Comparison of ENCODE assay signal across 4 fruit fly cellular contexts in genomic region chr3L:19444092-19444491, dm6.
TF ChIP-seq lines count a peak whose summit lies in the region.

No protein-coding gene starts in this region.

- TF ChIP-seq CTCF in whole organism, embryonic (GFP tag; optimal IDR thresholded peaks at IDR 0.05; lab: Kevin White, UChicago): no peak

TF ChIP-seq in whole organism, embryonic, 481 proteins besides CTCF, POLR2A, EP300 and RAD21 (continues in another document):
- TF ChIP-seq Doc3 (GFP tag; IDR thresholded peaks at IDR 0.05; lab: Robert Waterston, UW; ENCODE audit: partially characterized antibody) (no peak), Xrp1 (GFP tag; IDR thresholded peaks at IDR 0.05; lab: Robert Waterston, UW) (0 out of 2 replicates have a peak, but pooled peaks have one; percentile 33), dmrt11E (tag; optimal IDR thresholded peaks at IDR 0.05; lab: Kevin White, UChicago) (peak; percentile 6), CG6689 (GFP tag; IDR thresholded peaks at IDR 0.05; lab: Robert Waterston, UW) (0 out of 2 replicates have a peak, but pooled peaks have one; percentile 28), aop (GFP tag; IDR thresholded peaks at IDR 0.05; lab: Robert Waterston, UW) (no peak), CG11560 (tag; IDR thresholded peaks at IDR 0.05; lab: Robert Waterston, UW) (0 out of 3 replicates have a peak, but pooled peaks have one; percentile 17), unpg (GFP tag; optimal IDR thresholded peaks at IDR 0.05; lab: Kevin White, UChicago) (peak; percentile 20), CG14667 (GFP tag; IDR thresholded peaks at IDR 0.05; lab: Robert Waterston, UW) (peak; percentile 14; the same call in 1 of the 2 replicates), Rx (GFP tag; IDR thresholded peaks at IDR 0.05; lab: Robert Waterston, UW) (0 out of 2 replicates have a peak, but pooled peaks have one; percentile 3), D19A (tag; optimal IDR thresholded peaks at IDR 0.05; lab: Kevin White, UChicago) (no peak), crp (GFP tag; optimal IDR thresholded peaks at IDR 0.05; lab: Kevin White, UChicago) (no peak), Sry-δ (GFP tag; optimal IDR thresholded peaks at IDR 0.05; lab: Kevin White, UChicago) (no peak), ken (GFP tag; IDR thresholded peaks at IDR 0.05; lab: Robert Waterston, UW) (0 out of 3 replicates have a peak, but pooled peaks have one; percentile 15), HHEX (GFP tag; optimal IDR thresholded peaks at IDR 0.05; lab: Kevin White, UChicago) (no peak), grau (tag; optimal IDR thresholded peaks at IDR 0.05; lab: Kevin White, UChicago) (peak; percentile 10), emc (GFP tag; optimal IDR thresholded peaks at IDR 0.05; lab: Kevin White, UChicago) (no peak), CG3163 (GFP tag; optimal IDR thresholded peaks at IDR 0.05; lab: Kevin White, UChicago) (no peak), phol (tag; optimal IDR thresholded peaks at IDR 0.05; lab: Kevin White, UChicago) (peak; percentile 22), CG4424 (GFP tag; optimal IDR thresholded peaks at IDR 0.05; lab: Kevin White, UChicago) (peak; percentile 16), H2.0 (GFP tag; IDR thresholded peaks at IDR 0.05; lab: Robert Waterston, UW) (0 out of 2 replicates have a peak, but pooled peaks have one; percentile 35)

TF ChIP-seq in whole organism, prepupa, 60 proteins besides CTCF, POLR2A, EP300 and RAD21 (continues in another document):
- TF ChIP-seq CG6163 (GFP tag; IDR thresholded peaks at IDR 0.05; lab: Robert Waterston, UW) (0 out of 3 replicates have a peak, but pooled peaks have one; percentile 28), CG3032 (tag; optimal IDR thresholded peaks at IDR 0.05; lab: Kevin White, UChicago) (no peak), Smox (GFP tag; optimal IDR thresholded peaks at IDR 0.05; lab: Kevin White, UChicago) (no peak), Hr39 (GFP tag; optimal IDR thresholded peaks at IDR 0.05; lab: Kevin White, UChicago) (peak; percentile 48), CG10631 (GFP tag; optimal IDR thresholded peaks at IDR 0.05; lab: Kevin White, UChicago) (no peak), lz (GFP tag; optimal IDR thresholded peaks at IDR 0.05; lab: Kevin White, UChicago) (peak; percentile 32), CG8119 (GFP tag; IDR thresholded peaks at IDR 0.05; lab: Robert Waterston, UW) (0 out of 3 replicates have a peak, but pooled peaks have one; percentile 13), CG10669 (GFP tag; optimal IDR thresholded peaks at IDR 0.05; lab: Kevin White, UChicago) (peak; percentile 28), Sox102F (GFP tag; optimal IDR thresholded peaks at IDR 0.05; lab: Kevin White, UChicago) (peak; percentile 4), cyc (GFP tag; optimal IDR thresholded peaks at IDR 0.05; lab: Kevin White, UChicago) (peak; percentile 46), Sox15 (GFP tag; optimal IDR thresholded peaks at IDR 0.05; lab: Kevin White, UChicago) (peak; percentile 15), CG31627 (GFP tag; optimal IDR thresholded peaks at IDR 0.05; lab: Kevin White, UChicago) (peak; percentile 46), fkh (GFP tag; optimal IDR thresholded peaks at IDR 0.05; lab: Kevin White, UChicago) (no peak), Blimp-1 (GFP tag; optimal IDR thresholded peaks at IDR 0.05; lab: Kevin White, UChicago) (no peak), CG6276 (GFP tag; optimal IDR thresholded peaks at IDR 0.05; lab: Kevin White, UChicago) (no peak), eg (GFP tag; IDR thresholded peaks at IDR 0.05; lab: Robert Waterston, UW) (0 out of 3 replicates have a peak, but pooled peaks have one; percentile 27), esn (GFP tag; optimal IDR thresholded peaks at IDR 0.05; lab: Kevin White, UChicago) (no peak), CG6808 (GFP tag; optimal IDR thresholded peaks at IDR 0.05; lab: Kevin White, UChicago) (no peak), Hr4 (GFP tag; optimal IDR thresholded peaks at IDR 0.05; lab: Kevin White, UChicago) (no peak), Met (GFP tag; optimal IDR thresholded peaks at IDR 0.05; lab: Kevin White, UChicago) (peak; percentile 24), CG16779 (tag; optimal IDR thresholded peaks at IDR 0.05; lab: Kevin White, UChicago) (no peak), svp (GFP tag; lab: Kevin White, UChicago) (peak; percentile 59), CG4318 (GFP tag; optimal IDR thresholded peaks at IDR 0.05; lab: Kevin White, UChicago) (no peak), CG15336 (GFP tag; IDR thresholded peaks at IDR 0.05; lab: Robert Waterston, UW) (no peak)

TF ChIP-seq in whole organism, pupa, 21 proteins besides CTCF, POLR2A, EP300 and RAD21:
- TF ChIP-seq CG15710 (tag; optimal IDR thresholded peaks at IDR 0.05; lab: Kevin White, UChicago) (peak; percentile 22), CG8159 (tag; optimal IDR thresholded peaks at IDR 0.05; lab: Kevin White, UChicago) (peak; percentile 26), CG17806 (tag; optimal IDR thresholded peaks at IDR 0.05; lab: Kevin White, UChicago) (peak; percentile 32), D1 (tag; optimal IDR thresholded peaks at IDR 0.05; lab: Kevin White, UChicago) (no peak), Snoo (tag; optimal IDR thresholded peaks at IDR 0.05; lab: Kevin White, UChicago) (no peak), CG32121 (GFP tag; IDR thresholded peaks at IDR 0.05; lab: Robert Waterston, UW) (no peak), CG9948 (tag; optimal IDR thresholded peaks at IDR 0.05; lab: Kevin White, UChicago) (peak; percentile 25), CG34367 (tag; optimal IDR thresholded peaks at IDR 0.05; lab: Kevin White, UChicago) (peak; percentile 0), EcR (GFP tag; optimal IDR thresholded peaks at IDR 0.05; lab: Kevin White, UChicago) (no peak), CG13204 (GFP tag; optimal IDR thresholded peaks at IDR 0.05; lab: Kevin White, UChicago) (no peak), gl (tag; optimal IDR thresholded peaks at IDR 0.05; lab: Kevin White, UChicago) (no peak), CG4496 (GFP tag; IDR thresholded peaks at IDR 0.05; lab: Robert Waterston, UW) (0 out of 3 replicates have a peak, but pooled peaks have one; percentile 29), CG10348 (GFP tag; IDR thresholded peaks at IDR 0.05; lab: Robert Waterston, UW) (no peak)
TF ChIP-seq in whole organism, pupa: peak in this region for 6.

TF ChIP-seq in whole organism, wandering third instar larva, 38 proteins besides CTCF, POLR2A, EP300 and RAD21:
- TF ChIP-seq ey (GFP tag; optimal IDR thresholded peaks at IDR 0.05; lab: Kevin White, UChicago): peak; percentile 28
- no peak for TF ChIP-seq usp (GFP tag; optimal IDR thresholded peaks at IDR 0.05; lab: Kevin White, UChicago)
- TF ChIP-seq rgr (GFP tag; optimal IDR thresholded peaks at IDR 0.05; lab: Kevin White, UChicago): peak; percentile 34
- TF ChIP-seq dmrt93B (GFP tag; optimal IDR thresholded peaks at IDR 0.05; lab: Kevin White, UChicago): no peak
- no peak for TF ChIP-seq woc (GFP tag; optimal IDR thresholded peaks at IDR 0.05; lab: Kevin White, UChicago)
- TF ChIP-seq HLH106 (tag; optimal IDR thresholded peaks at IDR 0.05; lab: Kevin White, UChicago): peak; percentile 20
- no peak for TF ChIP-seq Hr78 (GFP tag; optimal IDR thresholded peaks at IDR 0.05; lab: Kevin White, UChicago)
- peak in 1 of 2 experiments; percentile 47 for TF ChIP-seq foxo (GFP tag; optimal IDR thresholded peaks at IDR 0.05; lab: Kevin White, UChicago)
- no peak for TF ChIP-seq dl (GFP tag; optimal IDR thresholded peaks at IDR 0.05; lab: Kevin White, UChicago; ENCODE audit: insufficient read depth in 1 of 2, partially characterized antibody in 2 of 2)
- TF ChIP-seq fru (GFP tag; optimal IDR thresholded peaks at IDR 0.05; lab: Kevin White, UChicago): peak; percentile 29
- no peak for TF ChIP-seq Hnf4 (GFP tag; optimal IDR thresholded peaks at IDR 0.05; lab: Kevin White, UChicago)
- TF ChIP-seq Vsx2 (GFP tag; optimal IDR thresholded peaks at IDR 0.05; lab: Kevin White, UChicago; ENCODE audit: partially characterized antibody): no peak
- peak; percentile 38 for TF ChIP-seq h (GFP tag; optimal IDR thresholded peaks at IDR 0.05; lab: Kevin White, UChicago)
- TF ChIP-seq sage (GFP tag; optimal IDR thresholded peaks at IDR 0.05; lab: Kevin White, UChicago): no peak
- TF ChIP-seq CG9705 (GFP tag; optimal IDR thresholded peaks at IDR 0.05; lab: Kevin White, UChicago): no peak
- TF ChIP-seq br (GFP tag; optimal IDR thresholded peaks at IDR 0.05; lab: Kevin White, UChicago): peak; percentile 36
- TF ChIP-seq psq (GFP tag; optimal IDR thresholded peaks at IDR 0.05; lab: Kevin White, UChicago): no peak
- no peak for TF ChIP-seq N (GFP tag; optimal IDR thresholded peaks at IDR 0.05; lab: Kevin White, UChicago)
- no peak for TF ChIP-seq sv (GFP tag; optimal IDR thresholded peaks at IDR 0.05; lab: Kevin White, UChicago)

Comparison
In these comparisons a context has a peak if more than half of its experiments do, and no peak if none do; other contexts are left out.
1. Of the 7 proteins assayed by ChIP-seq in both whole organism, embryonic and whole organism, prepupa: peak only in whole organism, embryonic: Gug; only in whole organism, prepupa: Hr39; in both: Sox102F; in neither: 4.